Fruit fly (Drosophila melanogaster) whole organism, embryonic: ENCODE data around the gene Acp76A.

Source experiments
- BEAF-32 ChIP-seq: fragments of 200-800 bp; sonication (Bioruptor generic); optimal IDR thresholded peaks from 3 replicates; lab custom pipeline; 2017; ENCODE audit warnings: missing biosample characterization, missing genetic modification characterization, mild to moderate bottlenecking, moderate library complexity, missing genetic modification reagents
- C15 ChIP-seq: fragments of 200-800 bp; sonication (Bioruptor generic); IDR thresholded peaks from 3 replicates; pipeline ENCODE4 v1.3.6; 2022; ENCODE audit warnings: missing biosample characterization, missing genetic modification characterization
- CG10979 ChIP-seq: fragments of 200-800 bp; sonication (Bioruptor generic); optimal IDR thresholded peaks from 2 replicates; lab custom pipeline; 2018; ENCODE audit warnings: missing biosample characterization, mild to moderate bottlenecking, missing genetic modification characterization, moderate library complexity
- CG12942 ChIP-seq: fragments of 200-800 bp; sonication (Bioruptor generic); optimal IDR thresholded peaks from 3 replicates; lab custom pipeline; 2016; ENCODE audit warnings: missing biosample characterization, missing genetic modification characterization
- CG13287 ChIP-seq: fragments of 200-800 bp; sonication (Bioruptor generic); IDR thresholded peaks from 2 replicates; pipeline ENCODE4 v1.3.6; 2022; ENCODE audit warnings: missing biosample characterization, missing genetic modification characterization; ENCODE audit not compliant: partially characterized antibody
- CG15601 ChIP-seq: fragments of 200-800 bp; sonication (Bioruptor generic); optimal IDR thresholded peaks from 3 replicates; lab custom pipeline; 2019; ENCODE audit warnings: missing biosample characterization, mild to moderate bottlenecking, missing genetic modification characterization, moderate library complexity
- CG16779 ChIP-seq: fragments of 200-800 bp; sonication (Bioruptor generic); IDR thresholded peaks from 2 replicates; pipeline ENCODE4 v1.3.6; 2022; ENCODE audit warnings: missing biosample characterization, missing genetic modification characterization
- CG17802 ChIP-seq: fragments of 200-800 bp; sonication (Bioruptor generic); optimal IDR thresholded peaks from 2 replicates; lab custom pipeline; 2018; ENCODE audit warnings: missing biosample characterization, mild to moderate bottlenecking, missing genetic modification characterization, moderate library complexity
- CG18011 ChIP-seq: fragments of 200-800 bp; sonication (Bioruptor generic); optimal IDR thresholded peaks from 2 replicates; lab custom pipeline; 2017; ENCODE audit warnings: missing biosample characterization, missing genetic modification characterization, mild to moderate bottlenecking, moderate library complexity, missing genotype
- CG33213 ChIP-seq: fragments of 200-800 bp; sonication (Bioruptor generic); optimal IDR thresholded peaks from 3 replicates; lab custom pipeline; 2016; ENCODE audit warnings: missing biosample characterization, missing genetic modification characterization
- CG3838 ChIP-seq: fragments of 200-800 bp; sonication (Bioruptor generic); optimal IDR thresholded peaks from 3 replicates; lab custom pipeline; 2016; ENCODE audit warnings: missing biosample characterization, missing genetic modification characterization
- CG4820 ChIP-seq: fragments of 200-800 bp; sonication (Bioruptor generic); optimal IDR thresholded peaks from 3 replicates; lab custom pipeline; 2016; ENCODE audit warnings: missing biosample characterization, missing genetic modification characterization
- CG5245 ChIP-seq: fragments of 200-800 bp; sonication (Bioruptor generic); optimal IDR thresholded peaks from 3 replicates; lab custom pipeline; 2016; ENCODE audit warnings: missing biosample characterization, missing genetic modification characterization
- CG7357 ChIP-seq: fragments of 200-800 bp; sonication (Bioruptor generic); IDR thresholded peaks from 3 replicates; pipeline ENCODE4 v1.3.6; 2022; ENCODE audit warnings: missing biosample characterization, missing genetic modification characterization
- CG7786 ChIP-seq: fragments of 200-800 bp; sonication (Bioruptor generic); optimal IDR thresholded peaks from 2 replicates; lab custom pipeline; 2016; ENCODE audit warnings: missing biosample characterization, missing genetic modification characterization
- CG8924 ChIP-seq: fragments of 200-800 bp; optimal IDR thresholded peaks from 3 replicates; lab custom pipeline; 2019; ENCODE audit warnings: missing biosample characterization, mild to moderate bottlenecking, missing genetic modification characterization, moderate library complexity
- CG8944 ChIP-seq: fragments of 200-800 bp; sonication (Bioruptor generic); optimal IDR thresholded peaks from 3 replicates; lab custom pipeline; 2016; ENCODE audit warnings: missing biosample characterization, missing genetic modification characterization
- CHES-1-like ChIP-seq: fragments of 200-800 bp; sonication (Bioruptor generic); optimal IDR thresholded peaks from 2 replicates; lab custom pipeline; 2016; ENCODE audit warnings: missing biosample characterization, missing genetic modification characterization
- D ChIP-seq, 2 experiments: fragments of 200-800 bp in 1 of 2; fragments of >200 bp in 1 of 2; sonication (Bioruptor generic) in 1 of 2; optimal IDR thresholded peaks; 2 replicates in 1 of 2; 3 replicates in 1 of 2; lab custom pipeline; 2017; ENCODE audit warnings: mild to moderate bottlenecking in 1 of 2, missing biosample characterization in 1 of 2, missing genetic modification characterization in 1 of 2, missing genetic modification reagents in 1 of 2
- Dad ChIP-seq: fragments of 200-800 bp; sonication (Bioruptor generic); optimal IDR thresholded peaks from 3 replicates; lab custom pipeline; 2016; ENCODE audit warnings: missing biosample characterization, missing genetic modification characterization
- Dbx ChIP-seq: fragments of 200-800 bp; sonication (Bioruptor generic); IDR thresholded peaks from 3 replicates; pipeline ENCODE4 v1.3.6; 2022; ENCODE audit warnings: missing biosample characterization, missing genetic modification characterization
- Dip3 ChIP-seq: fragments of 200-800 bp; sonication (Bioruptor generic); optimal IDR thresholded peaks from 3 replicates; lab custom pipeline; 2016; ENCODE audit warnings: missing biosample characterization, missing genetic modification characterization
- Dref ChIP-seq: fragments of 200-800 bp; sonication (Bioruptor generic); IDR thresholded peaks from 2 replicates; pipeline ENCODE4 v1.3.6; 2022; ENCODE audit warnings: missing biosample characterization, missing genetic modification characterization
- Gsc ChIP-seq: fragments of 200-800 bp; sonication (Bioruptor generic); IDR thresholded peaks from 2 replicates; pipeline ENCODE4 v1.3.6; 2022; ENCODE audit warnings: missing biosample characterization, missing genetic modification characterization
- Hand ChIP-seq: fragments of 200-800 bp; sonication (Bioruptor generic); optimal IDR thresholded peaks from 2 replicates; lab custom pipeline; 2017; ENCODE audit warnings: mild to moderate bottlenecking, missing biosample characterization, missing genetic modification reagents, missing genetic modification characterization
- Kr ChIP-seq: fragments of 200-800 bp; sonication (Bioruptor generic); optimal IDR thresholded peaks from 2 replicates; lab custom pipeline; 2017; ENCODE audit warnings: missing biosample characterization, mild to moderate bottlenecking, missing genetic modification characterization
- Lpt ChIP-seq: fragments of >200 bp; optimal IDR thresholded peaks from 2 replicates; lab custom pipeline; 2018; ENCODE audit warnings: missing biosample characterization, missing genetic modification characterization
- MBD-R2 ChIP-seq: fragments of 200-800 bp; sonication (Bioruptor generic); IDR thresholded peaks from 2 replicates; pipeline ENCODE4 v1.3.6; 2022; ENCODE audit warnings: missing biosample characterization, missing genetic modification characterization
- Mad ChIP-seq: fragments of 200-800 bp; sonication (Bioruptor generic); optimal IDR thresholded peaks from 2 replicates; lab custom pipeline; 2016; ENCODE audit warnings: missing biosample characterization, missing genetic modification characterization
- Meics ChIP-seq: fragments of 200-800 bp; sonication (Bioruptor generic); optimal IDR thresholded peaks from 2 replicates; lab custom pipeline; 2017; ENCODE audit warnings: missing biosample characterization, mild to moderate bottlenecking, missing genetic modification characterization
- Oaz ChIP-seq: fragments of 200-800 bp; sonication (Bioruptor generic); IDR thresholded peaks from 2 replicates; pipeline ENCODE4 v1.3.6; 2022; ENCODE audit warnings: missing biosample characterization, missing genetic modification characterization
- Spps ChIP-seq: fragments of 200-800 bp; sonication (Bioruptor generic); optimal IDR thresholded peaks from 2 replicates; lab custom pipeline; 2018; ENCODE audit warnings: missing biosample characterization, mild to moderate bottlenecking, missing genetic modification characterization
- croc ChIP-seq: fragments of 200-800 bp; sonication (Bioruptor generic); conservative IDR thresholded peaks from 3 replicates; pipeline ENCODE4 v1.3.6; 2022; ENCODE audit warnings: missing biosample characterization, missing genetic modification characterization
- crp ChIP-seq, 2 experiments: fragments of 200-800 bp; sonication (Bioruptor generic); optimal IDR thresholded peaks; 2 replicates in 1 of 2; 3 replicates in 1 of 2; lab custom pipeline; 2017; ENCODE audit warnings: missing biosample characterization in 2 of 2, missing genetic modification characterization in 2 of 2, mild to moderate bottlenecking in 1 of 2, moderate library complexity in 1 of 2
- fd64A ChIP-seq: fragments of 200-800 bp; sonication (Bioruptor generic); optimal IDR thresholded peaks from 3 replicates; lab custom pipeline; 2018; ENCODE audit warnings: missing biosample characterization, mild to moderate bottlenecking, missing genetic modification characterization
- grau ChIP-seq: fragments of 200-800 bp; optimal IDR thresholded peaks from 3 replicates; lab custom pipeline; 2019; ENCODE audit warnings: missing biosample characterization, mild to moderate bottlenecking, missing genetic modification characterization, moderate library complexity
- luna ChIP-seq: fragments of 200-800 bp; sonication (Bioruptor generic); optimal IDR thresholded peaks from 2 replicates; lab custom pipeline; 2016; ENCODE audit warnings: missing biosample characterization, missing genetic modification characterization
- pros ChIP-seq: fragments of 200-800 bp; sonication (Bioruptor generic); optimal IDR thresholded peaks from 3 replicates; lab custom pipeline; 2019; ENCODE audit warnings: missing biosample characterization, mild to moderate bottlenecking, missing genetic modification characterization, moderate library complexity
- run ChIP-seq: fragments of 200-800 bp; sonication (Bioruptor generic); optimal IDR thresholded peaks from 3 replicates; lab custom pipeline; 2018; ENCODE audit warnings: missing biosample characterization, mild to moderate bottlenecking, missing genetic modification characterization
- salm ChIP-seq: fragments of 200-800 bp; sonication (Bioruptor generic); optimal IDR thresholded peaks from 2 replicates; lab custom pipeline; 2018; ENCODE audit warnings: missing biosample characterization, mild to moderate bottlenecking, missing genetic modification characterization
- scrt ChIP-seq: fragments of 200-800 bp; sonication (Bioruptor generic); optimal IDR thresholded peaks from 2 replicates; lab custom pipeline; 2018; ENCODE audit warnings: missing biosample characterization, mild to moderate bottlenecking, missing genetic modification characterization, moderate library complexity
- sim ChIP-seq: fragments of 200-800 bp; sonication (Bioruptor generic); IDR thresholded peaks from 2 replicates; pipeline ENCODE4 v1.3.6; 2022; ENCODE audit warnings: missing biosample characterization, missing genetic modification characterization
- sr ChIP-seq: fragments of 200-800 bp; sonication (Bioruptor generic); IDR thresholded peaks from 3 replicates; pipeline ENCODE4 v1.3.6; 2022; ENCODE audit warnings: missing biosample characterization, missing genetic modification characterization
- tin ChIP-seq: fragments of 200-800 bp; sonication (Bioruptor generic); optimal IDR thresholded peaks from 3 replicates; lab custom pipeline; 2016; ENCODE audit warnings: missing biosample characterization, missing genetic modification characterization
- trem ChIP-seq: fragments of 200-800 bp; optimal IDR thresholded peaks from 3 replicates; lab custom pipeline; 2019; ENCODE audit warnings: missing biosample characterization, mild to moderate bottlenecking, missing genetic modification characterization, moderate library complexity
- zen ChIP-seq: fragments of 200-800 bp; sonication (Bioruptor generic); optimal IDR thresholded peaks from 3 replicates; lab custom pipeline; 2018; ENCODE audit warnings: missing biosample characterization, mild to moderate bottlenecking, missing genetic modification characterization, moderate library complexity

Acp76A gene

dm6 chr3L:19092125-19093058 lies 40.6 kb upstream of the Acp76A start, which contains the start of gene MESR6 (continued):
- TF ChIP-seq sim (GFP tag; lab: Robert Waterston, UW), result no peak
- TF ChIP-seq CG8944 (GFP tag; lab: Kevin White, UChicago), result no peak
- TF ChIP-seq BEAF-32, result peak; percentile 92
- TF ChIP-seq Dip3 (GFP tag; lab: Kevin White, UChicago), result no peak
- peak; percentile 39 for TF ChIP-seq CG8924 (tag; lab: Kevin White, UChicago)
- TF ChIP-seq CG18011 (GFP tag; lab: Kevin White, UChicago), result no peak
- no peak for TF ChIP-seq CG10979 (tag; lab: Kevin White, UChicago)
- peak; percentile 91 for TF ChIP-seq Dref (GFP tag; lab: Robert Waterston, UW)
- no peak for TF ChIP-seq tin (GFP tag; lab: Kevin White, UChicago)
- peak; percentile 3 for TF ChIP-seq luna (GFP tag; lab: Kevin White, UChicago)
- no peak for TF ChIP-seq Mad (GFP tag; lab: Kevin White, UChicago)
- TF ChIP-seq Oaz (GFP tag; lab: Robert Waterston, UW), result no peak
- TF ChIP-seq C15, result no peak
- TF ChIP-seq CG3838 (GFP tag; lab: Kevin White, UChicago), result no peak
- peak; percentile 39 for TF ChIP-seq grau (tag; lab: Kevin White, UChicago)
- TF ChIP-seq CHES-1-like, result peak; percentile 20
- TF ChIP-seq pros, result no peak
- no peak for TF ChIP-seq croc (GFP tag; lab: Robert Waterston, UW)
- TF ChIP-seq Hand (GFP tag; lab: Kevin White, UChicago), result peak; percentile 35
- TF ChIP-seq fd64A (GFP tag; lab: Kevin White, UChicago), result no peak
- TF ChIP-seq D (optimal IDR thresholded peaks at IDR 0.05; lab: Kevin White, UChicago), result peak; percentile 14
- TF ChIP-seq D (GFP tag; optimal IDR thresholded peaks at IDR 0.05; lab: Kevin White, UChicago), result no peak
- TF ChIP-seq MBD-R2 (GFP tag; lab: Robert Waterston, UW), result peak; percentile 93
- no peak for TF ChIP-seq Spps
- TF ChIP-seq Meics (GFP tag; lab: Kevin White, UChicago), result peak; percentile 54
- TF ChIP-seq sr (GFP tag; lab: Robert Waterston, UW), result no peak
- no peak for TF ChIP-seq scrt (GFP tag; lab: Kevin White, UChicago)
- TF ChIP-seq zen (tag; lab: Kevin White, UChicago), result peak; percentile 29
- no peak for TF ChIP-seq CG17802 (tag; lab: Kevin White, UChicago)
- TF ChIP-seq CG16779 (GFP tag; lab: Robert Waterston, UW), result no peak
- TF ChIP-seq CG7357 (GFP tag; lab: Robert Waterston, UW), result no peak
- TF ChIP-seq Dad (GFP tag; lab: Kevin White, UChicago), result no peak
- TF ChIP-seq Kr (GFP tag; lab: Kevin White, UChicago), result no peak
- TF ChIP-seq Lpt, result no peak
- TF ChIP-seq crp (GFP tag; optimal IDR thresholded peaks at IDR 0.05; lab: Kevin White, UChicago), result peak; percentile 81 to 98
- TF ChIP-seq CG12942 (GFP tag; lab: Kevin White, UChicago), result no peak
- peak; percentile 58 for TF ChIP-seq CG15601 (tag; lab: Kevin White, UChicago)
- TF ChIP-seq CG5245, result no peak
- peak; percentile 75 for TF ChIP-seq trem (tag; lab: Kevin White, UChicago)
- no peak for TF ChIP-seq run (tag; lab: Kevin White, UChicago)
- TF ChIP-seq Dbx (GFP tag; lab: Robert Waterston, UW), result no peak
- TF ChIP-seq Gsc (GFP tag; lab: Robert Waterston, UW), result no peak
- peak; percentile 91 for TF ChIP-seq CG13287 (GFP tag; lab: Robert Waterston, UW)
- peak; percentile 35 for TF ChIP-seq CG33213 (GFP tag; lab: Kevin White, UChicago)
- no peak for TF ChIP-seq CG7786 (GFP tag; lab: Kevin White, UChicago)
- TF ChIP-seq salm (tag; lab: Kevin White, UChicago), result no peak
- TF ChIP-seq CG4820 (GFP tag; lab: Kevin White, UChicago), result peak; percentile 17
